Fruit fly (Drosophila melanogaster) whole organism, embryonic: Measurements from ENCODE around the gene MtnD.

Source experiments
- Adf1 ChIP-seq: fragments of 200-800 bp; sonication (Bioruptor generic); IDR thresholded peaks from 2 replicates; pipeline ENCODE4 v1.3.6; 2022; ENCODE audit warnings: missing biosample characterization, missing genetic modification characterization
- Asciz ChIP-seq: fragments of 200-800 bp; sonication (Bioruptor generic); optimal IDR thresholded peaks from 2 replicates; lab custom pipeline; 2017; ENCODE audit warnings: missing biosample characterization, mild to moderate bottlenecking, missing genetic modification characterization, missing genetic modification reagents
- C15 ChIP-seq: fragments of 200-800 bp; sonication (Bioruptor generic); IDR thresholded peaks from 3 replicates; pipeline ENCODE4 v1.3.6; 2022; ENCODE audit warnings: missing biosample characterization, missing genetic modification characterization
- CG11085 ChIP-seq: fragments of 200-800 bp; sonication (Bioruptor generic); IDR thresholded peaks from 2 replicates; pipeline ENCODE4 v1.3.6; 2022; ENCODE audit warnings: missing biosample characterization, missing genetic modification characterization
- CG11456 ChIP-seq: fragments of 200-800 bp; sonication (Bioruptor generic); IDR thresholded peaks from 3 replicates; pipeline ENCODE4 v1.3.6; 2022; ENCODE audit warnings: missing biosample characterization, missing genetic modification characterization
- CG11560 ChIP-seq: fragments of 200-800 bp; sonication (Bioruptor generic); IDR thresholded peaks from 3 replicates; pipeline ENCODE4 v1.3.6; 2022; ENCODE audit warnings: missing biosample characterization, missing genetic modification characterization
- CG1233 ChIP-seq: fragments of 200-800 bp; sonication (Bioruptor generic); optimal IDR thresholded peaks from 4 replicates; lab custom pipeline; 2018; ENCODE audit warnings: missing biosample characterization, mild to moderate bottlenecking, missing genetic modification characterization
- CG14710 ChIP-seq: fragments of 200-800 bp; sonication (Bioruptor generic); optimal IDR thresholded peaks from 3 replicates; lab custom pipeline; 2019; ENCODE audit warnings: missing biosample characterization, mild to moderate bottlenecking, missing genetic modification characterization, moderate library complexity
- CG1647 ChIP-seq: fragments of 200-800 bp; sonication (Bioruptor generic); optimal IDR thresholded peaks from 3 replicates; lab custom pipeline; 2016; ENCODE audit warnings: missing biosample characterization, missing genetic modification characterization
- CG2199 ChIP-seq: fragments of 200-800 bp; sonication (Bioruptor generic); IDR thresholded peaks from 3 replicates; pipeline ENCODE4 v1.3.6; 2022; ENCODE audit warnings: missing biosample characterization, missing genetic modification characterization
- CG2712 ChIP-seq: fragments of 200-800 bp; optimal IDR thresholded peaks from 3 replicates; lab custom pipeline; 2019; ENCODE audit warnings: missing biosample characterization, mild to moderate bottlenecking, missing genetic modification characterization, moderate library complexity
- CG31224 ChIP-seq: fragments of 200-800 bp; sonication (Bioruptor generic); IDR thresholded peaks from 2 replicates; pipeline ENCODE4 v1.3.6; 2022; ENCODE audit warnings: missing biosample characterization, missing genetic modification characterization
- CG3281 ChIP-seq: fragments of 200-800 bp; sonication (Bioruptor generic); optimal IDR thresholded peaks from 3 replicates; lab custom pipeline; 2017; ENCODE audit warnings: missing biosample characterization, mild to moderate bottlenecking, missing genetic modification characterization
- CG33557 ChIP-seq: fragments of 200-800 bp; sonication (Bioruptor generic); optimal IDR thresholded peaks from 2 replicates; lab custom pipeline; 2019; ENCODE audit warnings: missing biosample characterization, mild to moderate bottlenecking, missing genetic modification characterization, moderate library complexity
- CG3995 ChIP-seq: fragments of 200-800 bp; sonication (Bioruptor generic); optimal IDR thresholded peaks from 3 replicates; lab custom pipeline; 2016; ENCODE audit warnings: missing biosample characterization, missing genetic modification characterization
- CG5953 ChIP-seq: fragments of 200-800 bp; sonication (Bioruptor generic); IDR thresholded peaks from 2 replicates; pipeline ENCODE4 v1.3.6; 2022; ENCODE audit warnings: missing biosample characterization, missing genetic modification characterization
- CG6765 ChIP-seq: fragments of 200-800 bp; sonication (Bioruptor generic); optimal IDR thresholded peaks from 3 replicates; lab custom pipeline; 2017; ENCODE audit warnings: missing biosample characterization, mild to moderate bottlenecking, missing genetic modification characterization
- CG7963 ChIP-seq: fragments of 200-800 bp; sonication (Bioruptor generic); IDR thresholded peaks from 3 replicates; pipeline ENCODE4 v1.3.6; 2022; ENCODE audit warnings: missing biosample characterization, missing genetic modification characterization; ENCODE audit not compliant: partially characterized antibody
- CG9215 ChIP-seq: fragments of 200-800 bp; sonication (Bioruptor generic); IDR thresholded peaks from 2 replicates; pipeline ENCODE4 v1.3.6; 2022; ENCODE audit warnings: missing biosample characterization, missing genetic modification characterization
- CG9797 ChIP-seq: fragments of 200-800 bp; sonication (Bioruptor generic); optimal IDR thresholded peaks from 3 replicates; lab custom pipeline; 2018; ENCODE audit warnings: missing biosample characterization, mild to moderate bottlenecking, missing genetic modification characterization
- CG9817 ChIP-seq: fragments of 200-800 bp; sonication (Bioruptor generic); optimal IDR thresholded peaks from 2 replicates; lab custom pipeline; 2018; ENCODE audit warnings: missing biosample characterization, mild to moderate bottlenecking, missing genetic modification characterization, moderate library complexity
- Dll ChIP-seq: fragments of 200-800 bp; sonication (Bioruptor generic); IDR thresholded peaks from 4 replicates; pipeline ENCODE4 v1.3.6; 2022; ENCODE audit warnings: missing biosample characterization, missing genetic modification characterization; ENCODE audit not compliant: partially characterized antibody
- Drgx ChIP-seq: fragments of 200-800 bp; sonication (Bioruptor generic); IDR thresholded peaks from 2 replicates; pipeline ENCODE4 v1.3.6; 2022; ENCODE audit warnings: missing biosample characterization, missing genetic modification characterization
- Mad ChIP-seq: fragments of 200-800 bp; sonication (Bioruptor generic); optimal IDR thresholded peaks from 2 replicates; lab custom pipeline; 2016; ENCODE audit warnings: missing biosample characterization, missing genetic modification characterization
- Med ChIP-seq: fragments of 200-800 bp; sonication (Bioruptor generic); peaks from one replicate; lab custom pipeline; 2016; ENCODE audit warnings: missing biosample characterization, missing genetic modification characterization, mild to moderate bottlenecking, inconsistent platforms, moderate library complexity
- Oli ChIP-seq: fragments of 200-800 bp; sonication (Bioruptor generic); optimal IDR thresholded peaks from 2 replicates; lab custom pipeline; 2018; ENCODE audit warnings: missing biosample characterization, mild to moderate bottlenecking, missing genetic modification characterization, moderate library complexity
- Six4 ChIP-seq: fragments of 200-800 bp; sonication (Bioruptor generic); optimal IDR thresholded peaks from 2 replicates; lab custom pipeline; 2016; ENCODE audit warnings: missing biosample characterization, missing genetic modification characterization
- Sry-β ChIP-seq: fragments of 200-800 bp; sonication (Bioruptor generic); optimal IDR thresholded peaks from 2 replicates; lab custom pipeline; 2018; ENCODE audit warnings: missing biosample characterization, mild to moderate bottlenecking, missing genetic modification characterization, moderate library complexity
- Sry-δ ChIP-seq: fragments of 200-800 bp; sonication (Bioruptor generic); optimal IDR thresholded peaks from 2 replicates; lab custom pipeline; 2016; ENCODE audit warnings: missing biosample characterization, missing genetic modification characterization
- Stat92E ChIP-seq, 3 experiments: fragments of >200 bp in 2 of 3; fragments of 200-800 bp in 1 of 3; sonication (Bioruptor generic) in 1 of 3; optimal IDR thresholded peaks; 2 replicates each; lab custom pipeline; 2017 to 2019; ENCODE audit warnings: missing biosample characterization in 3 of 3, missing genetic modification characterization in 3 of 3, mild to moderate bottlenecking in 1 of 3, moderate library complexity in 1 of 3
- TFAM ChIP-seq: fragments of 200-800 bp; sonication (Bioruptor generic); optimal IDR thresholded peaks from 2 replicates; lab custom pipeline; 2017; ENCODE audit warnings: missing biosample characterization, missing genetic modification characterization, inconsistent platforms
- Tbp ChIP-seq: fragments of >200 bp; optimal IDR thresholded peaks from 2 replicates; lab custom pipeline; 2018; ENCODE audit warnings: missing biosample characterization, missing genetic modification characterization
- ara ChIP-seq: fragments of 200-800 bp; sonication (Bioruptor generic); IDR thresholded peaks from 2 replicates; pipeline ENCODE4 v1.3.6; 2022; ENCODE audit warnings: missing biosample characterization, missing genetic modification characterization
- ase ChIP-seq: fragments of 200-800 bp; sonication (Bioruptor generic); IDR thresholded peaks from 3 replicates; pipeline ENCODE4 v1.3.6; 2022; ENCODE audit warnings: missing biosample characterization, missing genetic modification characterization
- az2 ChIP-seq: fragments of 200-800 bp; sonication (Bioruptor generic); optimal IDR thresholded peaks from 3 replicates; lab custom pipeline; 2016; ENCODE audit warnings: missing biosample characterization, missing genetic modification characterization
- chif ChIP-seq, 2 experiments: fragments of 200-800 bp; sonication (Bioruptor generic); optimal IDR thresholded peaks; 3 replicates each; lab custom pipeline; 2016; ENCODE audit warnings: missing biosample characterization in 2 of 2, missing genetic modification characterization in 2 of 2
- dati ChIP-seq: fragments of 200-800 bp; sonication (Bioruptor generic); IDR thresholded peaks from 2 replicates; pipeline ENCODE4 v1.3.6; 2022; ENCODE audit warnings: missing biosample characterization, missing genetic modification characterization
- gt ChIP-seq: fragments of 200-800 bp; sonication (Bioruptor generic); IDR thresholded peaks from 2 replicates; pipeline ENCODE4 v1.3.6; 2022; ENCODE audit warnings: missing biosample characterization, missing genetic modification characterization
- hb ChIP-seq: fragments of 200-800 bp; sonication (Bioruptor generic); IDR thresholded peaks from 3 replicates; pipeline ENCODE4 v1.3.6; 2022; ENCODE audit warnings: missing biosample characterization, missing genetic modification characterization; ENCODE audit not compliant: partially characterized antibody
- ken ChIP-seq: fragments of 200-800 bp; sonication (Bioruptor generic); IDR thresholded peaks from 3 replicates; pipeline ENCODE4 v1.3.6; 2022; ENCODE audit warnings: missing biosample characterization, missing genetic modification characterization
- kni ChIP-seq: fragments of 200-800 bp; sonication (Bioruptor generic); optimal IDR thresholded peaks from 3 replicates; lab custom pipeline; 2017; ENCODE audit warnings: mild to moderate bottlenecking, missing biosample characterization, missing genetic modification reagents, missing genetic modification characterization
- lbe ChIP-seq: fragments of 200-800 bp; sonication (Bioruptor generic); optimal IDR thresholded peaks from 2 replicates; lab custom pipeline; 2016; ENCODE audit warnings: missing biosample characterization, mild to moderate bottlenecking, missing genetic modification characterization
- nerfin-2 ChIP-seq: fragments of 200-800 bp; sonication (Bioruptor generic); IDR thresholded peaks from 2 replicates; pipeline ENCODE4 v1.3.6; 2022; ENCODE audit warnings: missing biosample characterization, missing genetic modification characterization; ENCODE audit not compliant: partially characterized antibody
- pfk ChIP-seq: fragments of 200-800 bp; sonication (Bioruptor generic); optimal IDR thresholded peaks from 2 replicates; lab custom pipeline; 2018; ENCODE audit warnings: missing biosample characterization, mild to moderate bottlenecking, missing genetic modification characterization, moderate library complexity
- sc ChIP-seq, 3 experiments: fragments of >200 bp in 2 of 3; fragments of 200-800 bp in 1 of 3; sonication (Bioruptor generic) in 1 of 3; optimal IDR thresholded peaks; 2 replicates in 2 of 3; 3 replicates in 1 of 3; lab custom pipeline; 2017; ENCODE audit warnings: mild to moderate bottlenecking in 1 of 3, missing biosample characterization in 1 of 3, missing genetic modification characterization in 1 of 3, missing genetic modification reagents in 1 of 3
- sqz ChIP-seq: fragments of 200-800 bp; sonication (Bioruptor generic); optimal IDR thresholded peaks from 3 replicates; lab custom pipeline; 2018; ENCODE audit warnings: missing biosample characterization, mild to moderate bottlenecking, missing genetic modification characterization
- tna ChIP-seq: fragments of 200-800 bp; sonication (Bioruptor generic); IDR thresholded peaks from 2 replicates; pipeline ENCODE4 v1.3.6; 2022; ENCODE audit warnings: missing biosample characterization, missing genetic modification characterization; ENCODE audit not compliant: partially characterized antibody
- trem ChIP-seq: fragments of 200-800 bp; optimal IDR thresholded peaks from 3 replicates; lab custom pipeline; 2019; ENCODE audit warnings: missing biosample characterization, mild to moderate bottlenecking, missing genetic modification characterization, moderate library complexity
- trh ChIP-seq: fragments of 200-800 bp; sonication (Bioruptor generic); optimal IDR thresholded peaks from 2 replicates; lab custom pipeline; 2016; ENCODE audit warnings: missing biosample characterization, missing genetic modification characterization
- zen ChIP-seq: fragments of 200-800 bp; sonication (Bioruptor generic); optimal IDR thresholded peaks from 3 replicates; lab custom pipeline; 2018; ENCODE audit warnings: missing biosample characterization, mild to moderate bottlenecking, missing genetic modification characterization, moderate library complexity
- zf30C ChIP-seq: fragments of 200-800 bp; sonication (Bioruptor generic); optimal IDR thresholded peaks from 3 replicates; lab custom pipeline; 2018; ENCODE audit warnings: missing biosample characterization, mild to moderate bottlenecking, missing genetic modification characterization

MtnD gene

dm6 chr3R:20573326-20573725, 38.6 kb downstream of the MtnD start (continued):
- TF ChIP-seq CG5953 (no peak), CG7963 (GFP tag; lab: Robert Waterston, UW) (no peak), CG2712 (tag; lab: Kevin White, UChicago) (peak; percentile 6), C15 (no peak), pfk (GFP tag; lab: Kevin White, UChicago) (no peak), ase (GFP tag; lab: Robert Waterston, UW) (no peak), sc (optimal IDR thresholded peaks at IDR 0.05; lab: Kevin White, UChicago) (no peak), sc (GFP tag; optimal IDR thresholded peaks at IDR 0.05; lab: Kevin White, UChicago) (no peak), Oli (peak; percentile 18), chif (GFP tag; optimal IDR thresholded peaks at IDR 0.05; lab: Kevin White, UChicago) (peak in 1 of 2 experiments; percentile 10), TFAM (GFP tag; lab: Kevin White, UChicago) (no peak), CG3995 (GFP tag; lab: Kevin White, UChicago) (no peak), kni (GFP tag; lab: Kevin White, UChicago) (no peak), CG33557 (GFP tag; lab: Kevin White, UChicago) (no peak), hb (no peak), ara (GFP tag; lab: Robert Waterston, UW) (no peak), CG31224 (GFP tag; lab: Robert Waterston, UW) (no peak), CG6765 (GFP tag; lab: Kevin White, UChicago) (no peak), dati (GFP tag; lab: Robert Waterston, UW) (no peak), sqz (GFP tag; lab: Kevin White, UChicago) (no peak), CG2199 (GFP tag; lab: Robert Waterston, UW) (no peak), Mad (GFP tag; lab: Kevin White, UChicago) (no peak), trh (GFP tag; lab: Kevin White, UChicago) (no peak), Sry-β (GFP tag; lab: Kevin White, UChicago) (no peak), Sry-δ (no peak), zf30C (GFP tag; lab: Kevin White, UChicago) (no peak), CG9817 (tag; lab: Kevin White, UChicago) (no peak), Stat92E (GFP tag; optimal IDR thresholded peaks at IDR 0.05; lab: Kevin White, UChicago) (no peak), trem (no peak), Dll (no peak), Drgx (GFP tag; lab: Robert Waterston, UW) (no peak), az2 (GFP tag; lab: Kevin White, UChicago) (no peak), gt (GFP tag; lab: Robert Waterston, UW) (no peak), Tbp (GFP tag; lab: Kevin White, UChicago) (no peak), CG1233 (no peak), Adf1 (GFP tag; lab: Robert Waterston, UW) (no peak), nerfin-2 (no peak), Asciz (GFP tag; lab: Kevin White, UChicago) (no peak), CG3281 (no peak), Med (GFP tag; lab: Kevin White, UChicago) (peak; percentile 42), CG1647 (GFP tag; lab: Kevin White, UChicago) (no peak), Six4 (GFP tag; lab: Kevin White, UChicago) (no peak), zen (peak; percentile 6), tna (GFP tag; lab: Robert Waterston, UW) (no peak), CG11456 (GFP tag; lab: Robert Waterston, UW) (no peak), CG9215 (GFP tag; lab: Robert Waterston, UW) (no peak), CG14710 (tag; lab: Kevin White, UChicago) (no peak), CG9797 (no peak), CG11085 (GFP tag; lab: Robert Waterston, UW) (no peak), CG11560 (tag; lab: Robert Waterston, UW) (no peak), lbe (GFP tag; lab: Kevin White, UChicago) (no peak), ken (GFP tag; lab: Robert Waterston, UW) (no peak)
